Worm (Caenorhabditis elegans) whole organism, L1 larva: ENCODE results near the gene pot-2.

Source experiments
- C16A3.4 ChIP-seq: fragments of 150-350 bp; optimal IDR thresholded peaks from 2 replicates; lab custom pipeline; 2014; ENCODE audit warnings: missing biosample characterization, missing genetic modification characterization
- C34B4.2 ChIP-seq: sonication (generic microtip); optimal IDR thresholded peaks from 2 replicates; lab custom pipeline; 2017; ENCODE audit warnings: mild to moderate bottlenecking, missing genetic modification characterization, missing compliant biosample characterization
- F16B12.6 ChIP-seq: fragments of 150-350 bp; optimal IDR thresholded peaks from 2 replicates; lab custom pipeline; 2014; ENCODE audit warnings: missing biosample characterization, missing genetic modification characterization
- Y116A8C.19 ChIP-seq: sonication (generic microtip); optimal IDR thresholded peaks from 2 replicates; lab custom pipeline; 2016; ENCODE audit warnings: missing compliant biosample characterization, missing genetic modification characterization, borderline replicate concordance
- aha-1 ChIP-seq: fragments of 150-350 bp; optimal IDR thresholded peaks from 2 replicates; lab custom pipeline; 2014; ENCODE audit warnings: missing biosample characterization, missing genetic modification characterization
- alr-1 ChIP-seq: fragments of 200-800 bp; sonication (Bioruptor generic); optimal IDR thresholded peaks from 2 replicates; lab custom pipeline; 2018; ENCODE audit warnings: borderline replicate concordance, mild to moderate bottlenecking, missing genetic modification characterization, missing compliant biosample characterization
- ceh-8 ChIP-seq: fragments of 200-800 bp; sonication (Bioruptor generic); optimal IDR thresholded peaks from 2 replicates; lab custom pipeline; 2018; ENCODE audit warnings: mild to moderate bottlenecking, missing genetic modification characterization, moderate library complexity, missing compliant biosample characterization
- ceh-82 ChIP-seq, 3 experiments: fragments of 150-350 bp in 1 of 3; sonication (generic microtip) in 2 of 3; optimal IDR thresholded peaks; 2 replicates each; lab custom pipeline; 2014 to 2017; ENCODE audit warnings: missing biosample characterization in 3 of 3, missing genetic modification characterization in 3 of 3
- dsc-1 ChIP-seq: sonication (generic microtip); optimal IDR thresholded peaks from 2 replicates; lab custom pipeline; 2016; ENCODE audit warnings: mild to moderate bottlenecking, missing genetic modification characterization, missing compliant biosample characterization
- egl-13 ChIP-seq: sonication (generic microtip); optimal IDR thresholded peaks from 2 replicates; lab custom pipeline; 2016; ENCODE audit warnings: missing genotype, missing genetic modification reagents, missing genetic modification characterization, missing compliant biosample characterization
- egl-27 ChIP-seq, 2 experiments: fragments of 150-350 bp in 1 of 2; sonication (generic microtip); optimal IDR thresholded peaks; 3 replicates each; lab custom pipeline; 2017 to 2018; ENCODE audit warnings: missing biosample characterization in 2 of 2, missing genetic modification characterization in 2 of 2, missing genetic modification reagents in 2 of 2
- elt-2 ChIP-seq: sonication (generic microtip); optimal IDR thresholded peaks from 2 replicates; lab custom pipeline; 2016; ENCODE audit warnings: missing genetic modification characterization, mild to moderate bottlenecking, inconsistent platforms, missing compliant biosample characterization, missing genetic modification reagents
- fkh-10 ChIP-seq: sonication (generic microtip); optimal IDR thresholded peaks from 2 replicates; lab custom pipeline; 2017; ENCODE audit warnings: missing biosample characterization, missing genetic modification reagents, missing genetic modification characterization
- fkh-4 ChIP-seq: sonication (generic microtip); optimal IDR thresholded peaks from 2 replicates; lab custom pipeline; 2016; ENCODE audit warnings: missing compliant biosample characterization, missing genetic modification characterization, borderline replicate concordance
- fkh-8 ChIP-seq: sonication (generic microtip); optimal IDR thresholded peaks from 2 replicates; lab custom pipeline; 2016; ENCODE audit warnings: mild to moderate bottlenecking, missing genetic modification characterization, missing compliant biosample characterization
- fos-1 ChIP-seq: fragments of 150-350 bp; optimal IDR thresholded peaks from 2 replicates; lab custom pipeline; 2014; ENCODE audit warnings: missing biosample characterization, missing genetic modification characterization
- grh-1 ChIP-seq: fragments of 200-800 bp; sonication (Bioruptor generic); IDR thresholded peaks from 2 replicates; pipeline ENCODE4 v1.3.6; 2022; ENCODE audit warnings: missing genetic modification reagents, missing genetic modification characterization, missing compliant biosample characterization
- hlh-17 ChIP-seq: fragments of 200-800 bp; sonication (Bioruptor generic); optimal IDR thresholded peaks from 2 replicates; lab custom pipeline; 2018; ENCODE audit warnings: missing genetic modification characterization, mild to moderate bottlenecking, missing compliant biosample characterization, moderate library complexity, borderline replicate concordance
- hlh-4 ChIP-seq: sonication (generic microtip); optimal IDR thresholded peaks from 2 replicates; lab custom pipeline; 2016; ENCODE audit warnings: mild to moderate bottlenecking, missing genetic modification characterization, missing compliant biosample characterization
- hpl-2 ChIP-seq: fragments of 150-350 bp; optimal IDR thresholded peaks from 2 replicates; lab custom pipeline; 2014; ENCODE audit warnings: missing biosample characterization, missing genetic modification reagents, missing genetic modification characterization
- irx-1 ChIP-seq: sonication (generic microtip); optimal IDR thresholded peaks from 2 replicates; lab custom pipeline; 2016; ENCODE audit warnings: missing genetic modification characterization, missing compliant biosample characterization
- jun-1 ChIP-seq: fragments of 150-350 bp; optimal IDR thresholded peaks from 2 replicates; lab custom pipeline; 2014; ENCODE audit warnings: missing biosample characterization, missing genetic modification reagents, missing genetic modification characterization
- lin-13 ChIP-seq: fragments of 150-350 bp; optimal IDR thresholded peaks from 2 replicates; lab custom pipeline; 2014; ENCODE audit warnings: missing biosample characterization, missing genetic modification reagents, missing genetic modification characterization
- lin-14 ChIP-seq: fragments of 200-800 bp; sonication (Bioruptor generic); optimal IDR thresholded peaks from 2 replicates; lab custom pipeline; 2018; ENCODE audit warnings: mild to moderate bottlenecking, missing genetic modification characterization, moderate library complexity, missing compliant biosample characterization
- lin-15B ChIP-seq: fragments of 150-350 bp; sonication (generic microtip); optimal IDR thresholded peaks from 3 replicates; lab custom pipeline; 2014; ENCODE audit warnings: missing biosample characterization, missing genetic modification characterization
- lin-39 ChIP-seq: fragments of 150-350 bp; optimal IDR thresholded peaks from 2 replicates; lab custom pipeline; 2014; ENCODE audit warnings: missing biosample characterization, missing genetic modification reagents, missing genetic modification characterization
- mab-9 ChIP-seq: fragments of 200-800 bp; sonication (Bioruptor generic); IDR thresholded peaks from 2 replicates; pipeline ENCODE4 v1.3.6; 2022; ENCODE audit warnings: missing genetic modification reagents, missing genetic modification characterization, missing compliant biosample characterization
- mdl-1 ChIP-seq, 2 experiments: fragments of 150-350 bp; optimal IDR thresholded peaks; 2 replicates each; lab custom pipeline; 2014 to 2017; ENCODE audit warnings: missing biosample characterization in 2 of 2, missing genetic modification characterization in 2 of 2, inconsistent platforms in 1 of 2
- nhr-11 ChIP-seq: fragments of 150-350 bp; optimal IDR thresholded peaks from 2 replicates; lab custom pipeline; 2014; ENCODE audit warnings: missing biosample characterization, missing genetic modification characterization
- nhr-12 ChIP-seq: sonication (generic microtip); optimal IDR thresholded peaks from 2 replicates; lab custom pipeline; 2017; ENCODE audit warnings: missing biosample characterization, missing genetic modification characterization
- nhr-19 ChIP-seq: fragments of 200-800 bp; sonication (Bioruptor generic); conservative IDR thresholded peaks from 2 replicates; pipeline ENCODE4 v1.3.6; 2022; ENCODE audit warnings: missing genetic modification characterization, missing compliant biosample characterization
- nhr-20 ChIP-seq: sonication (generic microtip); optimal IDR thresholded peaks from 2 replicates; lab custom pipeline; 2016; ENCODE audit warnings: mild to moderate bottlenecking, missing genetic modification characterization, missing compliant biosample characterization
- nhr-28 ChIP-seq: fragments of 150-350 bp; optimal IDR thresholded peaks from 2 replicates; lab custom pipeline; 2014; ENCODE audit warnings: missing biosample characterization, missing genetic modification characterization
- nhr-47 ChIP-seq: sonication (generic microtip); optimal IDR thresholded peaks from 2 replicates; lab custom pipeline; 2016; ENCODE audit warnings: mild to moderate bottlenecking, missing genetic modification characterization, moderate library complexity, missing compliant biosample characterization
- nhr-71 ChIP-seq: sonication (generic microtip); optimal IDR thresholded peaks from 2 replicates; lab custom pipeline; 2016; ENCODE audit warnings: mild to moderate bottlenecking, missing genetic modification characterization, moderate library complexity, missing compliant biosample characterization
- nhr-77 ChIP-seq: fragments of 150-350 bp; optimal IDR thresholded peaks from 2 replicates; lab custom pipeline; 2014; ENCODE audit warnings: missing biosample characterization, missing genetic modification characterization
- nhr-85 ChIP-seq: sonication (generic microtip); peaks from one replicate; lab custom pipeline; 2016; ENCODE audit warnings: missing genetic modification characterization, inconsistent platforms, missing compliant biosample characterization
- nhr-90 ChIP-seq: sonication (generic microtip); optimal IDR thresholded peaks from 2 replicates; lab custom pipeline; 2016; ENCODE audit warnings: mild to moderate bottlenecking, missing genetic modification characterization, missing compliant biosample characterization; ENCODE audit not compliant: poor library complexity
- pag-3 ChIP-seq: sonication (generic microtip); optimal IDR thresholded peaks from 2 replicates; lab custom pipeline; 2017; ENCODE audit warnings: missing genetic modification characterization, mild to moderate bottlenecking, missing compliant biosample characterization, antibody characterized with exemption, borderline replicate concordance; ENCODE audit not compliant: insufficient read depth
- pax-3 ChIP-seq: fragments of 200-800 bp; sonication (Bioruptor generic); optimal IDR thresholded peaks from 2 replicates; lab custom pipeline; 2018; ENCODE audit warnings: mild to moderate bottlenecking, missing genetic modification characterization, moderate library complexity, missing compliant biosample characterization
- pqm-1 ChIP-seq: sonication (generic microtip); optimal IDR thresholded peaks from 3 replicates; lab custom pipeline; 2017; ENCODE audit warnings: missing biosample characterization, missing genetic modification characterization
- skn-1 ChIP-seq: fragments of 150-350 bp; optimal IDR thresholded peaks from 2 replicates; lab custom pipeline; 2014; ENCODE audit warnings: missing biosample characterization, missing genetic modification characterization
- snu-23 ChIP-seq: sonication (generic microtip); optimal IDR thresholded peaks from 2 replicates; lab custom pipeline; 2016; ENCODE audit warnings: missing genetic modification characterization, missing compliant biosample characterization
- sox-4 ChIP-seq: sonication (generic microtip); optimal IDR thresholded peaks from 2 replicates; lab custom pipeline; 2016; ENCODE audit warnings: missing genetic modification characterization, missing compliant biosample characterization
- sptf-1 ChIP-seq: fragments of 150-350 bp; optimal IDR thresholded peaks from 2 replicates; lab custom pipeline; 2014; ENCODE audit warnings: missing biosample characterization, missing genetic modification characterization
- sup-37 ChIP-seq: fragments of 200-800 bp; sonication (Bioruptor generic); optimal IDR thresholded peaks from 2 replicates; lab custom pipeline; 2018; ENCODE audit warnings: mild to moderate bottlenecking, missing genetic modification characterization, missing compliant biosample characterization
- swsn-7 ChIP-seq: sonication (generic microtip); optimal IDR thresholded peaks from 2 replicates; lab custom pipeline; 2016; ENCODE audit warnings: missing genetic modification characterization, missing compliant biosample characterization
- tbx-2 ChIP-seq: sonication (generic microtip); optimal IDR thresholded peaks from 2 replicates; lab custom pipeline; 2016; ENCODE audit warnings: missing genetic modification characterization, missing compliant biosample characterization
- tlp-1 ChIP-seq: fragments of 150-350 bp; optimal IDR thresholded peaks from 2 replicates; lab custom pipeline; 2014; ENCODE audit warnings: missing biosample characterization, missing genetic modification characterization
- unc-86 ChIP-seq: sonication (generic microtip); optimal IDR thresholded peaks from 2 replicates; lab custom pipeline; 2016; ENCODE audit warnings: missing genetic modification characterization, missing compliant biosample characterization
- vab-15 ChIP-seq: sonication (generic microtip); optimal IDR thresholded peaks from 2 replicates; lab custom pipeline; 2017; ENCODE audit warnings: missing genotype, mild to moderate bottlenecking, missing genetic modification characterization, missing compliant biosample characterization
- xbp-1 ChIP-seq: sonication (generic microtip); optimal IDR thresholded peaks from 2 replicates; lab custom pipeline; 2016; ENCODE audit warnings: missing genetic modification characterization, missing compliant biosample characterization
- zip-4 ChIP-seq: fragments of 200-800 bp; sonication (Bioruptor generic); optimal IDR thresholded peaks from 2 replicates; lab custom pipeline; 2018; ENCODE audit warnings: mild to moderate bottlenecking, missing genetic modification characterization, moderate library complexity, missing compliant biosample characterization

The pot-2 gene

ce11 chrII:14488661-14489060 is 35.3 kb upstream of the pot-2 start, which contains the start of gene usp-14 (continued):
- no peak for TF ChIP-seq hlh-4 (tag; lab: Kevin White, UChicago)
- TF ChIP-seq sptf-1 = no peak
- peak; percentile 96 for TF ChIP-seq skn-1 (tag; lab: Kevin White, UChicago)
- TF ChIP-seq nhr-71 (tag; lab: Kevin White, UChicago) = peak; percentile 74
- TF ChIP-seq jun-1 (tag; lab: Kevin White, UChicago) = peak; percentile 31
- TF ChIP-seq hlh-17 = no peak
- TF ChIP-seq fkh-10 (GFP tag; lab: Kevin White, UChicago) = no peak
- TF ChIP-seq pqm-1 (tag; lab: Kevin White, UChicago) = no peak
- TF ChIP-seq nhr-12 (tag; lab: Kevin White, UChicago) = no peak
- no peak for TF ChIP-seq mab-9 (GFP tag; lab: Robert Waterston, UW)
- no peak for TF ChIP-seq vab-15 (tag; lab: Kevin White, UChicago)
- no peak for TF ChIP-seq nhr-28 (tag; lab: Kevin White, UChicago)
- TF ChIP-seq fkh-4 (tag; lab: Kevin White, UChicago) = no peak
- peak; percentile 73 for TF ChIP-seq nhr-47 (tag; lab: Kevin White, UChicago)
- peak; percentile 0 for TF ChIP-seq pax-3
- TF ChIP-seq hpl-2 = no peak
- TF ChIP-seq nhr-85 (tag; lab: Kevin White, UChicago) = peak; percentile 79
- peak; percentile 63 for TF ChIP-seq xbp-1 (tag; lab: Kevin White, UChicago)
- TF ChIP-seq ceh-8 (GFP tag; lab: Kevin White, UChicago) = no peak
- peak in 2 of 3 experiments; percentile 48 to 51 for TF ChIP-seq ceh-82 (tag; optimal IDR thresholded peaks at IDR 0.05; lab: Kevin White, UChicago)
- TF ChIP-seq egl-27 (tag; optimal IDR thresholded peaks at IDR 0.05; lab: Kevin White, UChicago) = no peak
- peak; percentile 72 for TF ChIP-seq snu-23
- peak; percentile 58 for TF ChIP-seq nhr-77 (tag; lab: Kevin White, UChicago)
- peak; percentile 70 for TF ChIP-seq nhr-90 (tag; lab: Kevin White, UChicago)
- no peak for TF ChIP-seq C34B4.2
- no peak for TF ChIP-seq lin-39 (tag; lab: Kevin White, UChicago)
- TF ChIP-seq swsn-7 (tag; lab: Kevin White, UChicago) = peak; percentile 66
- TF ChIP-seq alr-1 (tag; lab: Kevin White, UChicago) = no peak
- no peak for TF ChIP-seq fos-1 (tag; lab: Kevin White, UChicago)
- peak in 1 of 2 experiments; percentile 52 for TF ChIP-seq mdl-1 (tag; optimal IDR thresholded peaks at IDR 0.05; lab: Kevin White, UChicago)
- TF ChIP-seq sup-37 (GFP tag; lab: Kevin White, UChicago) = no peak
- TF ChIP-seq zip-4 (GFP tag; lab: Kevin White, UChicago) = peak; percentile 50
- TF ChIP-seq egl-13 (tag; lab: Kevin White, UChicago) = peak; percentile 20
- TF ChIP-seq elt-2 (tag; lab: Kevin White, UChicago) = no peak
- TF ChIP-seq nhr-19 (GFP tag; lab: Robert Waterston, UW) = peak; percentile 63
- no peak for TF ChIP-seq aha-1 (tag; lab: Kevin White, UChicago)
- peak; percentile 30 for TF ChIP-seq unc-86 (tag; lab: Kevin White, UChicago)
- TF ChIP-seq pag-3 = no peak
- TF ChIP-seq lin-14 (GFP tag; lab: Kevin White, UChicago) = peak; percentile 91
- TF ChIP-seq C16A3.4 (tag; lab: Kevin White, UChicago) = peak; percentile 38
- TF ChIP-seq sox-4 (tag; lab: Kevin White, UChicago) = no peak
- TF ChIP-seq nhr-20 (tag; lab: Kevin White, UChicago) = peak; percentile 67
- peak; percentile 47 for TF ChIP-seq F16B12.6 (tag; lab: Kevin White, UChicago)
- no peak for TF ChIP-seq lin-13 (GFP tag; lab: Kevin White, UChicago)
- peak; percentile 37; the same call in 1 of the 2 replicates for TF ChIP-seq grh-1 (GFP tag; lab: Robert Waterston, UW)
- TF ChIP-seq dsc-1 = peak; percentile 40
- no peak for TF ChIP-seq Y116A8C.19
- peak; percentile 55 for TF ChIP-seq fkh-8
- TF ChIP-seq tbx-2 (tag; lab: Kevin White, UChicago) = peak; percentile 66
- TF ChIP-seq nhr-11 (tag; lab: Kevin White, UChicago) = no peak
- peak; percentile 51 for TF ChIP-seq lin-15B
- TF ChIP-seq tlp-1 (tag; lab: Kevin White, UChicago) = no peak
- TF ChIP-seq irx-1 (tag; lab: Kevin White, UChicago) = peak; percentile 51
